Worm (Caenorhabditis elegans) whole organism, L4 larva: ENCODE results near the gene M151.2.
A peak's percentile ranks its signal among the peaks of the same experiment; 100 is the strongest.

Experiments
- F44E2.7 ChIP-seq: fragments of 200-800 bp; sonication (Bioruptor generic); IDR thresholded peaks from 2 replicates; pipeline ENCODE4 v2.1.2; 2022; ENCODE audit warnings: missing genetic modification characterization, missing compliant biosample characterization
- T26A8.4 ChIP-seq: fragments of 200-800 bp; sonication (Bioruptor generic); IDR thresholded peaks from 2 replicates; pipeline ENCODE4 v1.3.6; 2022; ENCODE audit warnings: missing genetic modification characterization, missing compliant biosample characterization
- Y5F2A.4 ChIP-seq: fragments of 200-800 bp; sonication (Bioruptor generic); optimal IDR thresholded peaks from 2 replicates; lab custom pipeline; 2018; ENCODE audit warnings: mild to moderate bottlenecking, missing genetic modification characterization, missing compliant biosample characterization
- aha-1 ChIP-seq: fragments of 150-350 bp; peaks from one replicate; lab custom pipeline; 2014; ENCODE audit warnings: missing biosample characterization, missing genetic modification characterization
- aly-2 ChIP-seq: sonication (generic microtip); optimal IDR thresholded peaks from 2 replicates; lab custom pipeline; 2018; ENCODE audit warnings: missing biosample characterization, missing genetic modification characterization
- arid-1 ChIP-seq: fragments of 200-800 bp; sonication (Bioruptor generic); conservative IDR thresholded peaks from 2 replicates; pipeline ENCODE4 v1.3.6; 2022; ENCODE audit warnings: missing genetic modification reagents, missing genetic modification characterization, missing compliant biosample characterization
- attf-4 ChIP-seq: sonication (generic microtip); optimal IDR thresholded peaks from 3 replicates; lab custom pipeline; 2017; ENCODE audit warnings: missing biosample characterization, missing genetic modification characterization
- ceh-32 ChIP-seq: sonication (generic microtip); optimal IDR thresholded peaks from 2 replicates; lab custom pipeline; 2016; ENCODE audit warnings: mild to moderate bottlenecking, missing genetic modification characterization, missing compliant biosample characterization; ENCODE audit not compliant: poor library complexity
- ceh-44 ChIP-seq: fragments of 200-800 bp; sonication (Bioruptor generic); IDR thresholded peaks from 2 replicates; pipeline ENCODE4 v1.3.6; 2022; ENCODE audit warnings: missing genetic modification reagents, missing genetic modification characterization, missing compliant biosample characterization
- ces-1 ChIP-seq: fragments of 150-350 bp; sonication (generic microtip); optimal IDR thresholded peaks from 4 replicates; lab custom pipeline; 2014; ENCODE audit warnings: missing biosample characterization, missing genetic modification reagents, missing genetic modification characterization
- daf-12 ChIP-seq: fragments of 150-350 bp; optimal IDR thresholded peaks from 2 replicates; lab custom pipeline; 2014; ENCODE audit warnings: missing biosample characterization, missing genetic modification reagents, missing genetic modification characterization
- daf-16 ChIP-seq, 3 experiments: sonication (generic microtip); optimal IDR thresholded peaks; 2 replicates each; lab custom pipeline; 2016 to 2017; ENCODE audit warnings: missing genetic modification characterization in 3 of 3, missing genetic modification reagents in 3 of 3, mild to moderate bottlenecking in 2 of 3, missing compliant biosample characterization in 2 of 3, missing biosample characterization in 1 of 3, moderate library complexity in 1 of 3
- dmd-6 ChIP-seq: fragments of 200-800 bp; sonication (Bioruptor generic); IDR thresholded peaks from 2 replicates; pipeline ENCODE4 v1.3.6; 2022; ENCODE audit warnings: missing genetic modification reagents, missing genetic modification characterization, missing compliant biosample characterization
- dpl-1 ChIP-seq: fragments of 150-350 bp; optimal IDR thresholded peaks from 2 replicates; lab custom pipeline; 2014; ENCODE audit warnings: missing biosample characterization, missing genetic modification reagents, missing genetic modification characterization
- egl-27 ChIP-seq: sonication (generic microtip); optimal IDR thresholded peaks from 3 replicates; lab custom pipeline; 2017; ENCODE audit warnings: missing biosample characterization, missing genetic modification reagents, missing genetic modification characterization
- fkh-10 ChIP-seq: fragments of 150-350 bp; optimal IDR thresholded peaks from 2 replicates; lab custom pipeline; 2014; ENCODE audit warnings: missing biosample characterization, missing genetic modification reagents, missing genetic modification characterization
- hif-1 ChIP-seq, 2 experiments: sonication (generic microtip); optimal IDR thresholded peaks; 2 replicates each; lab custom pipeline; 2016 to 2017; ENCODE audit warnings: missing compliant biosample characterization in 2 of 2, missing genetic modification characterization in 2 of 2, missing genetic modification reagents in 2 of 2, missing genotype in 2 of 2, mild to moderate bottlenecking in 1 of 2
- hlh-11 ChIP-seq: fragments of 200-800 bp; sonication (Bioruptor generic); optimal IDR thresholded peaks from 2 replicates; lab custom pipeline; 2018; ENCODE audit warnings: mild to moderate bottlenecking, missing genetic modification characterization, missing compliant biosample characterization
- hlh-30 ChIP-seq: sonication (generic microtip); optimal IDR thresholded peaks from 2 replicates; lab custom pipeline; 2017; ENCODE audit warnings: antibody characterized with exemption, mild to moderate bottlenecking, missing genetic modification characterization, missing compliant biosample characterization; ENCODE audit not compliant: insufficient read depth
- lin-13 ChIP-seq: fragments of 150-350 bp; optimal IDR thresholded peaks from 2 replicates; lab custom pipeline; 2014; ENCODE audit warnings: missing biosample characterization, missing genetic modification reagents, missing genetic modification characterization
- lin-38 ChIP-seq: fragments of 200-800 bp; sonication (Bioruptor generic); IDR thresholded peaks from 2 replicates; pipeline ENCODE4 v1.3.6; 2022; ENCODE audit warnings: missing genetic modification reagents, missing genetic modification characterization, missing compliant biosample characterization
- lsy-2 ChIP-seq, 2 experiments: fragments of 150-350 bp in 1 of 2; sonication (generic microtip) in 1 of 2; optimal IDR thresholded peaks; 2 replicates each; lab custom pipeline; 2014 to 2017; ENCODE audit warnings: missing biosample characterization in 2 of 2, missing genetic modification characterization in 2 of 2
- mdt-29 ChIP-seq: fragments of 200-800 bp; sonication (Bioruptor generic); IDR thresholded peaks from 2 replicates; pipeline ENCODE4 v1.3.6; 2022; ENCODE audit warnings: missing genetic modification reagents, missing genetic modification characterization, missing compliant biosample characterization
- mes-2 ChIP-seq: sonication (generic microtip); optimal IDR thresholded peaks from 2 replicates; lab custom pipeline; 2016; ENCODE audit warnings: missing genotype, mild to moderate bottlenecking, missing genetic modification characterization, missing compliant biosample characterization; ENCODE audit not compliant: poor library complexity, severe bottlenecking
- mxl-3 ChIP-seq: fragments of 200-800 bp; sonication (Bioruptor generic); optimal IDR thresholded peaks from 2 replicates; lab custom pipeline; 2018; ENCODE audit warnings: mild to moderate bottlenecking, missing genetic modification characterization, missing compliant biosample characterization
- nhr-10 ChIP-seq: fragments of 150-350 bp; optimal IDR thresholded peaks from 2 replicates; lab custom pipeline; 2014; ENCODE audit warnings: missing biosample characterization, missing genetic modification characterization
- nhr-11 ChIP-seq: fragments of 150-350 bp; optimal IDR thresholded peaks from 2 replicates; lab custom pipeline; 2014; ENCODE audit warnings: missing biosample characterization, missing genetic modification characterization
- nhr-111 ChIP-seq: fragments of 200-800 bp; sonication (Bioruptor generic); optimal IDR thresholded peaks from 2 replicates; lab custom pipeline; 2018; ENCODE audit warnings: mild to moderate bottlenecking, missing genetic modification characterization, missing compliant biosample characterization
- nhr-28 ChIP-seq: fragments of 150-350 bp; optimal IDR thresholded peaks from 2 replicates; lab custom pipeline; 2014; ENCODE audit warnings: missing biosample characterization, missing genetic modification characterization
- nhr-48 ChIP-seq: sonication (generic microtip); optimal IDR thresholded peaks from 2 replicates; lab custom pipeline; 2016; ENCODE audit warnings: mild to moderate bottlenecking, missing genetic modification characterization, missing compliant biosample characterization
- nhr-6 ChIP-seq: fragments of 150-350 bp; optimal IDR thresholded peaks from 2 replicates; lab custom pipeline; 2014; ENCODE audit warnings: missing biosample characterization, missing genetic modification characterization
- pqm-1 ChIP-seq: sonication (generic microtip); optimal IDR thresholded peaks from 2 replicates; lab custom pipeline; 2017; ENCODE audit warnings: missing biosample characterization, missing genetic modification characterization
- set-16 ChIP-seq: fragments of 200-800 bp; sonication (Bioruptor generic); IDR thresholded peaks from 2 replicates; pipeline ENCODE4 v1.3.6; 2022; ENCODE audit warnings: missing genetic modification reagents, missing genetic modification characterization, missing compliant biosample characterization
- snpc-1.2 ChIP-seq: fragments of 200-800 bp; sonication (Bioruptor generic); IDR thresholded peaks from 2 replicates; pipeline ENCODE4 v1.3.6; 2022; ENCODE audit warnings: missing genetic modification reagents, missing genetic modification characterization, missing compliant biosample characterization
- spr-1 ChIP-seq: sonication (generic microtip); optimal IDR thresholded peaks from 2 replicates; lab custom pipeline; 2016; ENCODE audit warnings: mild to moderate bottlenecking, missing genetic modification characterization, missing compliant biosample characterization
- unc-39 ChIP-seq: sonication (generic microtip); optimal IDR thresholded peaks from 2 replicates; lab custom pipeline; 2017; ENCODE audit warnings: missing biosample characterization, missing genetic modification characterization
- zip-11 ChIP-seq: fragments of 200-800 bp; sonication (Bioruptor generic); IDR thresholded peaks from 2 replicates; pipeline ENCODE4 v1.3.6; 2022; ENCODE audit warnings: missing genetic modification characterization, missing compliant biosample characterization
- zip-2 ChIP-seq: fragments of 150-350 bp; optimal IDR thresholded peaks from 2 replicates; lab custom pipeline; 2014; ENCODE audit warnings: missing biosample characterization, missing genetic modification characterization

M151.2 gene

ce11 chrII:3641197-3641596, 10.3 kb downstream of the M151.2 start, which contains the start of gene M151.1:
M151.1 (plus strand) TSS chrII:3641497.
- no peak for TF ChIP-seq lin-13 (GFP tag; lab: Kevin White, UChicago)
- TF ChIP-seq fkh-10 (GFP tag; lab: Kevin White, UChicago): no peak
- TF ChIP-seq mes-2 (tag; lab: Kevin White, UChicago): no peak
- no peak for TF ChIP-seq ceh-32 (tag; lab: Kevin White, UChicago)
- TF ChIP-seq arid-1 (GFP tag; lab: Robert Waterston, UW): no peak
- TF ChIP-seq egl-27 (tag; lab: Kevin White, UChicago): no peak
- TF ChIP-seq attf-4 (tag; lab: Kevin White, UChicago): no peak
- no peak for TF ChIP-seq ceh-44 (GFP tag; lab: Robert Waterston, UW)
- no peak for TF ChIP-seq daf-16 (GFP tag; optimal IDR thresholded peaks at IDR 0.05; lab: Kevin White, UChicago)
- no peak for TF ChIP-seq daf-16 (tag; optimal IDR thresholded peaks at IDR 0.05; lab: Kevin White, UChicago)
- TF ChIP-seq dpl-1 (GFP tag; lab: Kevin White, UChicago): no peak
- no peak for TF ChIP-seq ces-1 (GFP tag; lab: Kevin White, UChicago)
- no peak for TF ChIP-seq Y5F2A.4 (GFP tag; lab: Kevin White, UChicago)
- no peak for TF ChIP-seq nhr-6 (tag; lab: Kevin White, UChicago)
- no peak for TF ChIP-seq daf-12 (tag; lab: Kevin White, UChicago)
- TF ChIP-seq spr-1: no peak
- no peak for TF ChIP-seq T26A8.4 (GFP tag; lab: Robert Waterston, UW)
- no peak for TF ChIP-seq aha-1

ce11 chrII:3647111-3647510, 16.2 kb downstream of the M151.2 start, which contains the start of gene fbxb-33:
fbxb-33 (plus strand) TSS chrII:3647411.
- no peak for TF ChIP-seq F44E2.7 (GFP tag; lab: Robert Waterston, UW)
- no peak for TF ChIP-seq zip-11
- TF ChIP-seq ceh-32 (tag; lab: Kevin White, UChicago): no peak
- TF ChIP-seq snpc-1.2 (GFP tag; lab: Robert Waterston, UW): no peak
- no peak for TF ChIP-seq aly-2 (tag; lab: Kevin White, UChicago)

- TF ChIP-seq nhr-11 (no peak), dpl-1 (GFP tag; lab: Kevin White, UChicago) (no peak), nhr-10 (tag; lab: Kevin White, UChicago) (no peak)
Measured at ce11 chrII:3655378-3655777, 24.5 kb downstream of the M151.2 start, which contains the start of gene F19B10.5. F19B10.5 (plus strand) TSS chrII:3655678.

- TF ChIP-seq nhr-48 (tag; lab: Kevin White, UChicago): no peak
- no peak for TF ChIP-seq daf-12 (tag; lab: Kevin White, UChicago)
- TF ChIP-seq set-16: no peak
- TF ChIP-seq zip-2: no peak
- TF ChIP-seq, all 104 proteins: peak for 0
Measured at ce11 chrII:3659776-3660175, 28.9 kb downstream of the M151.2 start, which contains the start of gene F19B10.4. F19B10.4 (plus strand) TSS chrII:3660076.

- TF ChIP-seq pqm-1 (tag; lab: Kevin White, UChicago) (peak; percentile 26), nhr-6 (tag; lab: Kevin White, UChicago) (peak; percentile 14), aha-1 (no peak), nhr-111 (GFP tag; lab: Kevin White, UChicago) (no peak), mes-2 (tag; lab: Kevin White, UChicago) (peak; percentile 39), hif-1 (tag; optimal IDR thresholded peaks at IDR 0.05; lab: Kevin White, UChicago) (peak in 1 of 2 experiments; percentile 19), dmd-6 (GFP tag; lab: Robert Waterston, UW) (peak; percentile 58), ceh-44 (GFP tag; lab: Robert Waterston, UW) (no peak), unc-39 (no peak), lsy-2 (tag; optimal IDR thresholded peaks at IDR 0.05; lab: Kevin White, UChicago) (no peak), mxl-3 (GFP tag; lab: Kevin White, UChicago) (peak; percentile 16), hlh-30 (tag; lab: Kevin White, UChicago) (peak; percentile 38), mdt-29 (GFP tag; lab: Robert Waterston, UW) (no peak), hlh-11 (peak; percentile 51), nhr-28 (tag; lab: Kevin White, UChicago) (peak; percentile 36), lin-38 (GFP tag; lab: Robert Waterston, UW) (no peak)
Measured at ce11 chrII:3661932-3662331, 31.0 kb downstream of the M151.2 start, which contains the start of gene F19B10.13. F19B10.13 (plus strand) TSS chrII:3662274.
